Worm (Caenorhabditis elegans): ENCODE results near the gene unc-93.

unc-93 gene

DNA sequence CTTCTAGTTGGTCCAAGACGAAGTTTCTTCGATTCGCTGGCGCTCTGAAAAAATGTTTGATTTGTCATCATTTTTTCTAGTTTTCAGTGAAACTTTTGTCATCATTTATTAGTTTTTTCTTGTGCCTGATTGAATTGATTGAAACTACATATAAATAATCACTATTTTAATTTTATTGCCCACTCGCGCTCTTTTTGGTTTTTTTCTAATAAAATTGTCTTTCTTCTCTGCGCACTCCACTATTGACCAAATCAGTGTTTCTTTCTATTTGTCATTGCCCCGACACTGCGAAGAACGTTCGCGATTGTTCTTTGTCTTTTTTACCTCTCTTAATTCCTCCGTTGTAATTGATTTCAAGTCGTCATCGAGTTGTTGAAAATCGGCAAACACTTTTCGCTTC, 6.1 kb downstream of the unc-93 start:
- no peak for TF ChIP-seq ref-2 (tag; optimal IDR thresholded peaks at IDR 0.05)
- TF ChIP-seq sdc-2 (tag; optimal IDR thresholded peaks at IDR 0.05), result no peak

DNA sequence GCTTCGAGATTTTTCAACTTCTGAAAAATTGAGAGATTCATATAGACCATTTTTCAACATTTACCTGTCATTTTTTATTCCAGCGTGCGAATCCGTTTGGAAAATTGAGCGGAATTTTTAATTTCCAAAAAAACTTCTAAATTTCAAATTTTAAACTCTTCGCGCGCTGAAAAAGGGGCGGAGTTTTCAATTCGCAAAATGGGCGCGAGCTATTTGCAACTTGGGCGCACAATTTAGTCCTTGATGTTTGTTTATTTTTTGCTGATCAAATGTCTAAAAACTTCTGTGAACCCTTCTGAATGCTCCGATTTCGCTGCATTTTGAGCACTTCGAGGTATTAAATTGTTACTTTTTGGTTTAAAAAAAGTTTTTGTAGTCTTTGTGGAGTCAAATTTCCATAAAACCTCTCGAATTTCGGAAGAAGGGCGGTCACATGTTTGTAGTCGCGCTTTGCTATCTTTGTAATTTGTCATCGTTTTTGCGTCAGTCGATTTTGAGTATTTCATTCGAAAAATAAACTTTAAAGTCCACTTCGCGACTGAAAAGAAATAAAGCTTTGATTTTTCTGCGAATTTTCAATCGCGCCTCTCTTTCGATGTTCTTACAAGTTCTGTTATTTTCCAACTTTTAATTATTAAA, 6.6 kb downstream of the unc-93 start, which contains the start of the genes madf-8 and gsr-1:
madf-8 (minus strand) TSS at position 156 of the 639 bp plus-strand sequence.
gsr-1 (plus strand) TSS at position 231 of the 639 bp plus-strand sequence.
- TF ChIP-seq ceh-18 (tag; optimal IDR thresholded peaks at IDR 0.05) (peak; percentile 9), elt-2 (tag; optimal IDR thresholded peaks at IDR 0.05) (peak; percentile 0), hlh-6 (tag; optimal IDR thresholded peaks at IDR 0.05) (no peak), ceh-31 (tag; optimal IDR thresholded peaks at IDR 0.05) (peak; percentile 42), tbx-7 (tag; optimal IDR thresholded peaks at IDR 0.05) (no peak), ceh-34 (tag; optimal IDR thresholded peaks at IDR 0.05) (peak; percentile 21), rnt-1 (tag; optimal IDR thresholded peaks at IDR 0.05) (peak; percentile 1)

DNA sequence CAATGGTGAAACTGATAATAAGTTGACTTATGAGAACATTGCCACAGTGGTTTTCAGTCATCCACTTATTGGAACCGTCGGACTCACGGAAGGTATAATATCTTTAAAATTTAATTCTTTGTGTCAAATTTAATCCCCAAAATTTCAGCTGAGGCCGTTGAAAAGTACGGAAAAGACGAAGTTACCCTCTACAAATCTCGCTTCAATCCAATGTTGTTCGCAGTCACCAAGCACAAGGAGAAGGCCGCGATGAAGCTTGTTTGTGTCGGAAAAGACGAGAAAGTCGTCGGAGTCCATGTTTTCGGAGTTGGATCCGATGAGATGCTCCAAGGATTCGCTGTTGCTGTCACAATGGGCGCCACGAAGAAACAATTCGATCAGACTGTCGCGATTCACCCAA, 8.3 kb downstream of the unc-93 start:
- no peak for TF ChIP-seq ceh-19 (GFP tag; optimal IDR thresholded peaks at IDR 0.05)
- TF ChIP-seq hlh-15 (tag; optimal IDR thresholded peaks at IDR 0.05), result no peak
- TF ChIP-seq T23F11.4 (GFP tag; optimal IDR thresholded peaks at IDR 0.05), result no peak
- TF ChIP-seq ceh-18 (tag; optimal IDR thresholded peaks at IDR 0.05), result no peak
- no peak for TF ChIP-seq ztf-16 (tag; optimal IDR thresholded peaks at IDR 0.05)

DNA sequence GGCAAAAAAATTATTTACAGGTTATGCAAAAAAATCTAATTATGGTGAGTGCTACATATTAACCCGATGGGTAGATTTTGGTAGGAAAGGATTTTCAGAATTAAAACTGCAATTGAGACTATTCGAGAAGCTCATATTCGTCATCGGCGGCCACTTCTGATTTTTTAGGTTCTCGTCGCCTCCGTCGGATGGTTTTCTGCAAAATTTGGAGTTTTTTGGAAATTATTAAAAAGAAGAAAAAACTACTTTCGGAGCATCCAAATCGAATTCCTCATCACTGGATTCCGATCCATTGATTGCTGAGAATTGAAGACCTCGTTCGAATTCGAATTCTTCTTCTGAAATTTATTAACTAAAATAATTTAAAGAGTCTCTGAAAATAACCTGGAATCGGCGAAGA, 8.8 kb downstream of the unc-93 start:
- TF ChIP-seq elt-4 (tag; optimal IDR thresholded peaks at IDR 0.05) (no peak), fkh-6 (tag; optimal IDR thresholded peaks at IDR 0.05) (no peak), sdc-2 (tag; optimal IDR thresholded peaks at IDR 0.05) (no peak), hlh-6 (tag; optimal IDR thresholded peaks at IDR 0.05) (no peak), rnt-1 (tag; optimal IDR thresholded peaks at IDR 0.05) (no peak), hlh-30 (tag; optimal IDR thresholded peaks at IDR 0.05; ENCODE audit: insufficient read depth) (no peak), dve-1 (tag; optimal IDR thresholded peaks at IDR 0.05) (no peak), ceh-34 (tag; optimal IDR thresholded peaks at IDR 0.05) (no peak), hlh-8 (tag; optimal IDR thresholded peaks at IDR 0.05) (no peak), hlh-13 (GFP tag; optimal IDR thresholded peaks at IDR 0.05) (no peak), elt-2 (tag; optimal IDR thresholded peaks at IDR 0.05) (no peak), ceh-22 (tag; optimal IDR thresholded peaks at IDR 0.05) (no peak)

DNA sequence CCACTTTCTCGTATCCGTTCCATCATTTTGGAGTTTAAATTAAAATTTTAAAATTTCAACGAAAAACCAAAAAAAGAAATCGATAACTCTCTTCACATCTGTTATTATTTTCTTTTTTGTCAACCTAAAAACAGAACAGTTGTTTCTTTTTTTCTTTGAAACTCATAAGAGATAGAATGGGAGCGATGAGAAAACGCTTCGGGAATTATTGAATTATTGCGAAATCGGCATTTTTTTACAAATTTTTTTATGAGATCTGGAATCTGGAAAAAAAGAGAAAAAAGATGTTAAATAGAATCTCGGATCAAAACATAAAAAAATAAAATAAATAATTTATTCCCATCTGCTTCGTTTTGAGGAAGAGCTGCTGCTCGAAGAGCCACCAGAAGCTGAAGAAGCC, 13.3 kb downstream of the unc-93 start, which contains the start of gene C46F11.5:
C46F11.5 (minus strand) TSS at position 128 of the 400 bp plus-strand sequence.
- no peak for TF ChIP-seq C08G9.2 (tag; optimal IDR thresholded peaks at IDR 0.05)
- TF ChIP-seq ceh-18 (tag; optimal IDR thresholded peaks at IDR 0.05), result no peak
- TF ChIP-seq unc-3 (GFP tag; conservative IDR thresholded peaks at IDR 0.05), result no peak
- no peak for TF ChIP-seq unc-3 (tag; optimal IDR thresholded peaks at IDR 0.05)
- no peak for TF ChIP-seq ceh-34 (tag; optimal IDR thresholded peaks at IDR 0.05)
- no peak for TF ChIP-seq ceh-31 (tag; optimal IDR thresholded peaks at IDR 0.05)
- TF ChIP-seq sox-4 (tag; optimal IDR thresholded peaks at IDR 0.05), result no peak
- no peak for TF ChIP-seq ceh-6 (GFP tag; optimal IDR thresholded peaks at IDR 0.05)
- no peak for TF ChIP-seq pha-2 (tag; optimal IDR thresholded peaks at IDR 0.05)
- TF ChIP-seq Y22D7AL.16 (tag; optimal IDR thresholded peaks at IDR 0.05), result no peak
- no peak for TF ChIP-seq syd-9 (tag; optimal IDR thresholded peaks at IDR 0.05)
- no peak for TF ChIP-seq npax-4 (tag; optimal IDR thresholded peaks at IDR 0.05)

DNA sequence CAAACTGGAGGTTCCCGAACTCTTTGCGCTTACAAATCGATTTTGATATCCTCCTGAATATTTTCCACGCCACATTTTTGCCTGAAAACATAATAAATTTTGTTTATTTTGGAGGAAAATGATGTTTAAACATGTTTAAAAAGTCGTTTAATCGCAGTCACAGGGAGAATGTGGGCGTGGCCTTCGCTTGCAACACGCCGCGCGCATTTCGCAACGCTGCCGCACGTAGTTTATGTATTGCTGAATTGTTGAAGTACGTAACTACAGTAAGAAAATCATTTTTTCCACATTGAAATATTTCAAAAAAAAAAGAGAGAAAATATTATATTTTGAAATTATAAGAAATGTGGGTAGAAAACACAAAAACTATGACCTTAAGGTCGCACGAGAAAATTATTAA, 20.0 kb downstream of the unc-93 start, which contains the start of gene C46F11.4:
C46F11.4 (minus strand) TSS at position 81 of the 400 bp plus-strand sequence.
- TF ChIP-seq ceh-2 (tag; optimal IDR thresholded peaks at IDR 0.05), result peak; percentile 85
- TF ChIP-seq ceh-18 (tag; optimal IDR thresholded peaks at IDR 0.05), result peak; percentile 11
- TF ChIP-seq K02D7.2 (tag; optimal IDR thresholded peaks at IDR 0.05), result peak; percentile 87
- peak; percentile 66 for TF ChIP-seq dmd-4 (tag; optimal IDR thresholded peaks at IDR 0.05; ENCODE audit: borderline replicate concordance)
- TF ChIP-seq che-1 (tag; optimal IDR thresholded peaks at IDR 0.05), result peak; percentile 78
- TF ChIP-seq ceh-19 (GFP tag; optimal IDR thresholded peaks at IDR 0.05), result peak; percentile 89
- TF ChIP-seq tbx-2 (tag; optimal IDR thresholded peaks at IDR 0.05), result peak; percentile 92
- TF ChIP-seq T23F11.4 (GFP tag; optimal IDR thresholded peaks at IDR 0.05), result peak; percentile 72
- no peak for TF ChIP-seq dve-1 (tag; optimal IDR thresholded peaks at IDR 0.05)
- peak; percentile 80 for TF ChIP-seq ztf-16 (tag; optimal IDR thresholded peaks at IDR 0.05)
- no peak for TF ChIP-seq pax-1 (tag; optimal IDR thresholded peaks at IDR 0.05)
- peak; percentile 83 for TF ChIP-seq unc-3 (GFP tag; conservative IDR thresholded peaks at IDR 0.05)
- TF ChIP-seq unc-3 (tag; optimal IDR thresholded peaks at IDR 0.05), result peak; percentile 84
- peak; percentile 82 for TF ChIP-seq hlh-15 (tag; optimal IDR thresholded peaks at IDR 0.05)
- TF ChIP-seq ref-2 (tag; optimal IDR thresholded peaks at IDR 0.05), result peak; percentile 61
- peak; percentile 82 for TF ChIP-seq C38D4.7 (GFP tag; optimal IDR thresholded peaks at IDR 0.05)
- TF ChIP-seq pros-1 (tag; optimal IDR thresholded peaks at IDR 0.05), result no peak
- peak; percentile 96 for TF ChIP-seq elt-2 (tag; optimal IDR thresholded peaks at IDR 0.05)
- TF ChIP-seq tbx-7 (tag; optimal IDR thresholded peaks at IDR 0.05), result peak; percentile 43
- TF ChIP-seq nfya-1 (tag; optimal IDR thresholded peaks at IDR 0.05), result peak; percentile 85
- peak; percentile 57 for TF ChIP-seq sdc-2 (tag; optimal IDR thresholded peaks at IDR 0.05)
- peak; percentile 80 for TF ChIP-seq ceh-34 (tag; optimal IDR thresholded peaks at IDR 0.05)
- peak; percentile 84 for TF ChIP-seq ceh-31 (tag; optimal IDR thresholded peaks at IDR 0.05)
- peak; percentile 92 for TF ChIP-seq hlh-8 (tag; optimal IDR thresholded peaks at IDR 0.05)
- TF ChIP-seq sox-4 (tag; optimal IDR thresholded peaks at IDR 0.05), result peak; percentile 87
